In genomic region chrIII:11870009-11870408, ce11 we compare ENCODE assay signal across 4 worm cellular contexts.
TF ChIP-seq lines count a peak whose summit lies in the region.

No protein-coding gene starts in this region.

TF ChIP-seq in whole organism, L2 larva, 48 proteins besides CTCF, POLR2A, EP300 and RAD21 (continues in another document):
- TF ChIP-seq snpc-4 (tag; optimal IDR thresholded peaks at IDR 0.05; lab: Kevin White, UChicago) (peak; percentile 89), mab-5 (tag; optimal IDR thresholded peaks at IDR 0.05; lab: Kevin White, UChicago) (peak; percentile 62), C34F6.9 (tag; optimal IDR thresholded peaks at IDR 0.05; lab: Kevin White, UChicago) (peak; percentile 94), F13H6.1 (tag; optimal IDR thresholded peaks at IDR 0.05; lab: Kevin White, UChicago) (peak; percentile 91), lin-13 (GFP tag; optimal IDR thresholded peaks at IDR 0.05; lab: Kevin White, UChicago) (peak; percentile 92), R02D3.7 (tag; optimal IDR thresholded peaks at IDR 0.05; lab: Kevin White, UChicago) (no peak), lsy-2 (tag; optimal IDR thresholded peaks at IDR 0.05; lab: Kevin White, UChicago) (peak; percentile 63 to 91), sma-3 (GFP tag; optimal IDR thresholded peaks at IDR 0.05; lab: Kevin White, UChicago) (peak; percentile 79), egl-27 (tag; optimal IDR thresholded peaks at IDR 0.05; lab: Kevin White, UChicago) (peak; percentile 77), ceh-82 (tag; optimal IDR thresholded peaks at IDR 0.05; lab: Kevin White, UChicago) (peak; percentile 3), ama-1 (optimal IDR thresholded peaks at IDR 0.05; lab: Kevin White, UChicago) (no peak), zag-1 (tag; optimal IDR thresholded peaks at IDR 0.05; lab: Kevin White, UChicago) (peak; percentile 67), nhr-21 (tag; optimal IDR thresholded peaks at IDR 0.05; lab: Kevin White, UChicago) (peak; percentile 59), crh-2 (tag; optimal IDR thresholded peaks at IDR 0.05; lab: Kevin White, UChicago) (peak; percentile 93), ztf-11 (tag; optimal IDR thresholded peaks at IDR 0.05; lab: Kevin White, UChicago) (no peak), nhr-10 (tag; optimal IDR thresholded peaks at IDR 0.05; lab: Kevin White, UChicago) (peak; percentile 10), nhr-6 (tag; optimal IDR thresholded peaks at IDR 0.05; lab: Kevin White, UChicago) (peak; percentile 29), nhr-237 (tag; optimal IDR thresholded peaks at IDR 0.05; lab: Kevin White, UChicago) (no peak), ceh-16 (tag; optimal IDR thresholded peaks at IDR 0.05; lab: Kevin White, UChicago) (no peak), mdl-1 (tag; optimal IDR thresholded peaks at IDR 0.05; lab: Kevin White, UChicago) (peak in 1 of 2 experiments; percentile 65), nhr-25 (tag; optimal IDR thresholded peaks at IDR 0.05; lab: Kevin White, UChicago) (no peak), ZK546.5 (tag; optimal IDR thresholded peaks at IDR 0.05; lab: Kevin White, UChicago) (no peak), skn-1 (tag; optimal IDR thresholded peaks at IDR 0.05; lab: Kevin White, UChicago) (peak; percentile 58)

TF ChIP-seq in whole organism, L4 larva, 104 proteins besides CTCF, POLR2A, EP300 and RAD21 (continues in another document):
- TF ChIP-seq rbr-2 (tag; optimal IDR thresholded peaks at IDR 0.05; lab: Kevin White, UChicago) (peak; percentile 83), snpc-1.2 (GFP tag; IDR thresholded peaks at IDR 0.05; lab: Robert Waterston, UW) (no peak), zfp-2 (tag; optimal IDR thresholded peaks at IDR 0.05; lab: Kevin White, UChicago) (no peak), F49E8.2 (tag; optimal IDR thresholded peaks at IDR 0.05; lab: Kevin White, UChicago; ENCODE audit: borderline replicate concordance) (no peak), ztf-11 (tag; optimal IDR thresholded peaks at IDR 0.05; lab: Kevin White, UChicago) (no peak), ZK546.5 (tag; optimal IDR thresholded peaks at IDR 0.05; lab: Kevin White, UChicago) (no peak), egl-43 (GFP tag; IDR thresholded peaks at IDR 0.05; lab: Robert Waterston, UW) (0 out of 2 replicates have a peak, but pooled peaks have one; percentile 23), ceh-28 (tag; optimal IDR thresholded peaks at IDR 0.05; lab: Kevin White, UChicago) (no peak), ztf-7 (tag; optimal IDR thresholded peaks at IDR 0.05; lab: Kevin White, UChicago) (no peak), dmd-9 (GFP tag; IDR thresholded peaks at IDR 0.05; lab: Robert Waterston, UW) (0 out of 2 replicates have a peak, but pooled peaks have one; percentile 38), ZK337.2 (GFP tag; IDR thresholded peaks at IDR 0.05; lab: Robert Waterston, UW) (peak; percentile 36; the same call in 1 of the 2 replicates), gei-8 (GFP tag; optimal IDR thresholded peaks at IDR 0.05; lab: Kevin White, UChicago) (peak; percentile 14), egl-27 (tag; optimal IDR thresholded peaks at IDR 0.05; lab: Kevin White, UChicago) (no peak), F26F4.8 (GFP tag; conservative IDR thresholded peaks at IDR 0.05; lab: Robert Waterston, UW) (no peak), lin-38 (GFP tag; IDR thresholded peaks at IDR 0.05; lab: Robert Waterston, UW) (peak; percentile 74), cey-2 (tag; optimal IDR thresholded peaks at IDR 0.05; lab: Kevin White, UChicago; ENCODE audit: borderline replicate concordance, insufficient read depth) (no peak), pha-4 (GFP tag; IDR thresholded peaks at IDR 0.05; lab: Robert Waterston, UW) (peak; percentile 67), pha-4 (tag; optimal IDR thresholded peaks at IDR 0.05; lab: Kevin White, UChicago) (peak; percentile 96), nhr-237 (tag; optimal IDR thresholded peaks at IDR 0.05; lab: Kevin White, UChicago) (peak; percentile 3), fkh-10 (GFP tag; optimal IDR thresholded peaks at IDR 0.05; lab: Kevin White, UChicago) (peak; percentile 58), F37D6.2 (tag; optimal IDR thresholded peaks at IDR 0.05; lab: Kevin White, UChicago) (peak; percentile 60), Y48G9A.11 (GFP tag; IDR thresholded peaks at IDR 0.05; lab: Robert Waterston, UW) (no peak), nhr-41 (GFP tag; IDR thresholded peaks at IDR 0.05; lab: Robert Waterston, UW) (no peak)

TF ChIP-seq in whole organism, late embryonic, 69 proteins besides CTCF, POLR2A, EP300 and RAD21 (continues in another document):
- TF ChIP-seq ceh-24 (tag; optimal IDR thresholded peaks at IDR 0.05; lab: Kevin White, UChicago) (no peak), pha-4 (tag; optimal IDR thresholded peaks at IDR 0.05; lab: Kevin White, UChicago) (no peak), ahr-1 (tag; optimal IDR thresholded peaks at IDR 0.05; lab: Kevin White, UChicago) (no peak), ceh-19 (GFP tag; optimal IDR thresholded peaks at IDR 0.05; lab: Kevin White, UChicago) (peak; percentile 49), unc-55 (GFP tag; optimal IDR thresholded peaks at IDR 0.05; lab: Kevin White, UChicago) (peak; percentile 59), odd-2 (tag; optimal IDR thresholded peaks at IDR 0.05; lab: Kevin White, UChicago) (no peak), ttx-3 (tag; optimal IDR thresholded peaks at IDR 0.05; lab: Kevin White, UChicago) (no peak), nfya-1 (tag; optimal IDR thresholded peaks at IDR 0.05; lab: Kevin White, UChicago) (peak; percentile 90), tbx-2 (tag; optimal IDR thresholded peaks at IDR 0.05; lab: Kevin White, UChicago) (peak; percentile 94), tbx-7 (tag; optimal IDR thresholded peaks at IDR 0.05; lab: Kevin White, UChicago) (peak; percentile 69), Y22D7AL.16 (tag; optimal IDR thresholded peaks at IDR 0.05; lab: Kevin White, UChicago) (no peak), ztf-16 (tag; optimal IDR thresholded peaks at IDR 0.05; lab: Kevin White, UChicago) (no peak), nhr-232 (tag; optimal IDR thresholded peaks at IDR 0.05; lab: Kevin White, UChicago) (no peak), hlh-8 (tag; optimal IDR thresholded peaks at IDR 0.05; lab: Kevin White, UChicago) (peak; percentile 66), C08G9.2 (tag; optimal IDR thresholded peaks at IDR 0.05; lab: Kevin White, UChicago) (peak; percentile 93), ets-4 (tag; optimal IDR thresholded peaks at IDR 0.05; lab: Kevin White, UChicago) (peak; percentile 92), syd-9 (tag; optimal IDR thresholded peaks at IDR 0.05; lab: Kevin White, UChicago) (no peak), K09A11.1 (tag; optimal IDR thresholded peaks at IDR 0.05; lab: Kevin White, UChicago; ENCODE audit: insufficient read depth) (no peak), T23F11.4 (GFP tag; optimal IDR thresholded peaks at IDR 0.05; lab: Kevin White, UChicago) (no peak), pat-9 (tag; optimal IDR thresholded peaks at IDR 0.05; lab: Kevin White, UChicago) (no peak), ceh-2 (tag; optimal IDR thresholded peaks at IDR 0.05; lab: Kevin White, UChicago) (peak; percentile 94), sdc-2 (tag; optimal IDR thresholded peaks at IDR 0.05; lab: Kevin White, UChicago) (peak; percentile 32), dmd-4 (tag; optimal IDR thresholded peaks at IDR 0.05; lab: Kevin White, UChicago; ENCODE audit: borderline replicate concordance) (no peak), eyg-1 (tag; optimal IDR thresholded peaks at IDR 0.05; lab: Kevin White, UChicago) (peak; percentile 45), nhr-11 (tag; optimal IDR thresholded peaks at IDR 0.05; lab: Kevin White, UChicago) (no peak), K02D7.2 (tag; optimal IDR thresholded peaks at IDR 0.05; lab: Kevin White, UChicago) (no peak), che-1 (tag; optimal IDR thresholded peaks at IDR 0.05; lab: Kevin White, UChicago) (no peak)

TF ChIP-seq in whole organism, mixed stage, embryonic, 35 proteins besides CTCF, POLR2A, EP300 and RAD21:
- TF ChIP-seq nhr-28 (tag; optimal IDR thresholded peaks at IDR 0.05; lab: Kevin White, UChicago) (no peak), ham-2 (GFP tag; optimal IDR thresholded peaks at IDR 0.05; lab: Kevin White, UChicago) (no peak), unc-39 (tag; optimal IDR thresholded peaks at IDR 0.05; lab: Kevin White, UChicago) (no peak), nhr-2 (tag; optimal IDR thresholded peaks at IDR 0.05; lab: Kevin White, UChicago) (peak; percentile 3), nhr-76 (tag; optimal IDR thresholded peaks at IDR 0.05; lab: Kevin White, UChicago) (no peak), nhr-237 (tag; optimal IDR thresholded peaks at IDR 0.05; lab: Kevin White, UChicago) (peak; percentile 75), unc-120 (tag; optimal IDR thresholded peaks at IDR 0.05; lab: Kevin White, UChicago; ENCODE audit: poor library complexity, severe bottlenecking) (peak; percentile 88), M03D4.4 (tag; optimal IDR thresholded peaks at IDR 0.05; lab: Kevin White, UChicago) (no peak), lin-13 (tag; optimal IDR thresholded peaks at IDR 0.05; lab: Kevin White, UChicago) (peak; percentile 65), elt-1 (tag; optimal IDR thresholded peaks at IDR 0.05; lab: Kevin White, UChicago; ENCODE audit: borderline replicate concordance, insufficient read depth) (no peak), sptf-1 (tag; optimal IDR thresholded peaks at IDR 0.05; lab: Kevin White, UChicago) (peak; percentile 68), drap-1 (GFP tag; optimal IDR thresholded peaks at IDR 0.05; lab: Kevin White, UChicago) (peak; percentile 32), mls-2 (tag; optimal IDR thresholded peaks at IDR 0.05; lab: Kevin White, UChicago) (peak; percentile 33), nhr-12 (tag; optimal IDR thresholded peaks at IDR 0.05; lab: Kevin White, UChicago) (no peak), elt-3 (tag; optimal IDR thresholded peaks at IDR 0.05; lab: Kevin White, UChicago) (no peak), bed-3 (GFP tag; optimal IDR thresholded peaks at IDR 0.05; lab: Kevin White, UChicago) (no peak), pha-4 (tag; optimal IDR thresholded peaks at IDR 0.05; lab: Kevin White, UChicago) (peak; percentile 82), ceh-39 (tag; optimal IDR thresholded peaks at IDR 0.05; lab: Kevin White, UChicago) (no peak), mab-5 (tag; optimal IDR thresholded peaks at IDR 0.05; lab: Kevin White, UChicago) (no peak), lsy-2 (tag; optimal IDR thresholded peaks at IDR 0.05; lab: Kevin White, UChicago) (peak; percentile 72), hlh-1 (tag; optimal IDR thresholded peaks at IDR 0.05; lab: Kevin White, UChicago) (no peak), cnd-1 (tag; optimal IDR thresholded peaks at IDR 0.05; lab: Kevin White, UChicago) (peak; percentile 42), unc-62 (GFP tag; optimal IDR thresholded peaks at IDR 0.05; lab: Kevin White, UChicago) (peak; percentile 34), mep-1 (tag; optimal IDR thresholded peaks at IDR 0.05; lab: Kevin White, UChicago) (peak; percentile 28), ces-1 (GFP tag; optimal IDR thresholded peaks at IDR 0.05; lab: Kevin White, UChicago) (peak; percentile 93)
